Worm (Caenorhabditis elegans) whole organism, young adult: ENCODE measurements around the gene nhr-241.

Experiments
- F39B2.1 ChIP-seq: fragments of 200-800 bp; sonication (Bioruptor generic); IDR thresholded peaks from 2 replicates; pipeline ENCODE4 v1.3.6; 2022; ENCODE audit warnings: missing genetic modification reagents, missing genetic modification characterization, missing compliant biosample characterization
- F52B5.7 ChIP-seq: sonication (generic microtip); optimal IDR thresholded peaks from 2 replicates; lab custom pipeline; 2016; ENCODE audit warnings: mild to moderate bottlenecking, missing genetic modification characterization, missing compliant biosample characterization
- K11D2.4 ChIP-seq: fragments of 200-800 bp; sonication (Bioruptor generic); IDR thresholded peaks from 2 replicates; pipeline ENCODE4 v1.3.6; 2022; ENCODE audit warnings: missing genetic modification reagents, missing genetic modification characterization, missing compliant biosample characterization
- Y95B8A.8 ChIP-seq: fragments of 200-800 bp; sonication (Bioruptor generic); IDR thresholded peaks from 2 replicates; pipeline ENCODE4 v1.3.6; 2022; ENCODE audit warnings: missing genetic modification reagents, missing genetic modification characterization, missing compliant biosample characterization
- aptf-2 ChIP-seq: fragments of 200-800 bp; sonication (Bioruptor generic); conservative IDR thresholded peaks from 2 replicates; pipeline ENCODE4 v1.3.6; 2022; ENCODE audit warnings: missing genetic modification reagents, missing genetic modification characterization, missing compliant biosample characterization
- attf-3 ChIP-seq: fragments of 200-800 bp; sonication (Bioruptor generic); conservative IDR thresholded peaks from 2 replicates; pipeline ENCODE4 v1.3.6; 2022; ENCODE audit warnings: missing genetic modification reagents, missing genetic modification characterization, missing compliant biosample characterization
- ccch-3 ChIP-seq: fragments of 200-800 bp; sonication (Bioruptor generic); optimal IDR thresholded peaks from 2 replicates; lab custom pipeline; 2018; ENCODE audit warnings: mild to moderate bottlenecking, missing genetic modification characterization, missing compliant biosample characterization
- cebp-1 ChIP-seq, 2 experiments: fragments of 200-800 bp in 1 of 2; sonication (Bioruptor generic) in 1 of 2; sonication (generic microtip) in 1 of 2; IDR thresholded peaks in 1 of 2; optimal IDR thresholded peaks in 1 of 2; 2 replicates each; pipeline versions ENCODE4 v1.3.6 to Lab custom; 2017 to 2022; ENCODE audit warnings: missing compliant biosample characterization in 2 of 2, missing genetic modification characterization in 2 of 2, mild to moderate bottlenecking in 1 of 2, missing genetic modification reagents in 1 of 2, moderate library complexity in 1 of 2
- dpff-1 ChIP-seq: sonication (generic microtip); optimal IDR thresholded peaks from 2 replicates; lab custom pipeline; 2017; ENCODE audit warnings: mild to moderate bottlenecking, missing genetic modification characterization, missing compliant biosample characterization
- dpl-1 ChIP-seq: fragments of 150-350 bp; optimal IDR thresholded peaks from 2 replicates; lab custom pipeline; 2014; ENCODE audit warnings: missing biosample characterization, missing genetic modification reagents, missing genetic modification characterization
- egl-18 ChIP-seq: fragments of 200-800 bp; sonication (Bioruptor generic); IDR thresholded peaks from 2 replicates; pipeline ENCODE4 v1.3.6; 2022; ENCODE audit warnings: missing genetic modification reagents, missing genetic modification characterization, missing compliant biosample characterization
- egl-44 ChIP-seq: fragments of 200-800 bp; sonication (Bioruptor generic); IDR thresholded peaks from 2 replicates; pipeline ENCODE4 v1.3.6; 2022; ENCODE audit warnings: missing genetic modification reagents, missing genetic modification characterization, missing compliant biosample characterization
- ekl-4 ChIP-seq: fragments of 200-800 bp; sonication (Bioruptor generic); IDR thresholded peaks from 2 replicates; pipeline ENCODE4 v1.3.6; 2022; ENCODE audit warnings: missing genetic modification reagents, missing genetic modification characterization, missing compliant biosample characterization
- hlh-12 ChIP-seq: sonication (generic microtip); optimal IDR thresholded peaks from 2 replicates; lab custom pipeline; 2016; ENCODE audit warnings: missing genetic modification characterization, missing compliant biosample characterization
- hlh-26 ChIP-seq: fragments of 200-800 bp; sonication (Bioruptor generic); conservative IDR thresholded peaks from 2 replicates; pipeline ENCODE4 v1.3.6; 2022; ENCODE audit warnings: missing genetic modification reagents, missing genetic modification characterization, missing compliant biosample characterization
- hrde-1 ChIP-seq: sonication (generic microtip); optimal IDR thresholded peaks from 2 replicates; lab custom pipeline; 2016; ENCODE audit warnings: missing genetic modification characterization, mild to moderate bottlenecking, missing compliant biosample characterization, moderate library complexity, missing genotype, missing genetic modification reagents, borderline replicate concordance
- lin-35 ChIP-seq, 3 experiments: fragments of 150-350 bp in 2 of 3; sonication (generic microtip) in 1 of 3; optimal IDR thresholded peaks; 2 replicates each; lab custom pipeline; 2014 to 2018; ENCODE audit warnings: missing biosample characterization in 3 of 3, missing genetic modification characterization in 3 of 3, missing genetic modification reagents in 3 of 3
- lin-40 ChIP-seq: sonication (generic microtip); optimal IDR thresholded peaks from 2 replicates; lab custom pipeline; 2016; ENCODE audit warnings: missing genetic modification characterization, mild to moderate bottlenecking, missing compliant biosample characterization, missing genotype, missing genetic modification reagents
- lir-1 ChIP-seq: fragments of 200-800 bp; sonication (Bioruptor generic); conservative IDR thresholded peaks from 2 replicates; pipeline ENCODE4 v1.3.6; 2022; ENCODE audit warnings: missing genetic modification reagents, missing genetic modification characterization, missing compliant biosample characterization
- lsl-1 ChIP-seq: fragments of 200-800 bp; sonication (Bioruptor generic); optimal IDR thresholded peaks from 2 replicates; lab custom pipeline; 2018; ENCODE audit warnings: mild to moderate bottlenecking, missing genetic modification characterization, moderate library complexity, missing compliant biosample characterization
- madf-3 ChIP-seq: fragments of 200-800 bp; sonication (Bioruptor generic); IDR thresholded peaks from 2 replicates; pipeline ENCODE4 v1.3.6; 2022; ENCODE audit warnings: missing genetic modification reagents, missing genetic modification characterization, missing compliant biosample characterization
- madf-8 ChIP-seq: fragments of 200-800 bp; sonication (Bioruptor generic); conservative IDR thresholded peaks from 2 replicates; pipeline ENCODE4 v1.3.6; 2022; ENCODE audit warnings: missing genetic modification reagents, missing genetic modification characterization, missing compliant biosample characterization
- nfya-1 ChIP-seq: sonication (generic microtip); optimal IDR thresholded peaks from 2 replicates; lab custom pipeline; 2017; ENCODE audit warnings: antibody characterized with exemption, missing compliant biosample characterization, missing genetic modification characterization, borderline replicate concordance; ENCODE audit not compliant: insufficient read depth
- nhr-80 ChIP-seq: sonication (generic microtip); optimal IDR thresholded peaks from 2 replicates; lab custom pipeline; 2016; ENCODE audit warnings: missing genetic modification characterization, missing compliant biosample characterization
- sea-2 ChIP-seq: fragments of 200-800 bp; sonication (Bioruptor generic); IDR thresholded peaks from 2 replicates; pipeline ENCODE4 v1.3.6; 2022; ENCODE audit warnings: missing genetic modification characterization, missing compliant biosample characterization
- snpc-3.4 ChIP-seq: sonication (generic microtip); optimal IDR thresholded peaks from 2 replicates; lab custom pipeline; 2017; ENCODE audit warnings: missing genetic modification characterization, mild to moderate bottlenecking, missing compliant biosample characterization, antibody characterized with exemption, moderate library complexity, missing genotype, missing genetic modification reagents
- snpc-4 ChIP-seq, 5 experiments: fragments of 150-350 bp in 1 of 5; sonication (generic microtip) in 4 of 5; optimal IDR thresholded peaks; 2 replicates each; lab custom pipeline; 2014 to 2018; ENCODE audit warnings: missing genetic modification characterization in 5 of 5, missing biosample characterization in 3 of 5, antibody characterized with exemption in 2 of 5, mild to moderate bottlenecking in 2 of 5, missing compliant biosample characterization in 2 of 5, missing genotype in 2 of 5, moderate library complexity in 2 of 5, missing genetic modification reagents in 1 of 5
- somi-1 ChIP-seq: fragments of 200-800 bp; sonication (Bioruptor generic); optimal IDR thresholded peaks from 2 replicates; lab custom pipeline; 2018; ENCODE audit warnings: mild to moderate bottlenecking, missing genetic modification characterization, missing compliant biosample characterization
- zfh-2 ChIP-seq: fragments of 200-800 bp; sonication (Bioruptor generic); conservative IDR thresholded peaks from 2 replicates; pipeline ENCODE4 v1.3.6; 2022; ENCODE audit warnings: missing genetic modification reagents, missing genetic modification characterization, missing compliant biosample characterization
- zim-3 ChIP-seq: sonication (generic microtip); optimal IDR thresholded peaks from 2 replicates; lab custom pipeline; 2017; ENCODE audit warnings: mild to moderate bottlenecking, missing genetic modification characterization, moderate library complexity, missing compliant biosample characterization
- ztf-18 ChIP-seq: sonication (generic microtip); optimal IDR thresholded peaks from 2 replicates; lab custom pipeline; 2016; ENCODE audit warnings: missing genotype, mild to moderate bottlenecking, missing genetic modification characterization, missing compliant biosample characterization

The nhr-241 gene

ce11 chrV:18671811-18672210, 27.4 kb upstream of the nhr-241 start:
- no peak for TF ChIP-seq lir-1
- peak; percentile 58 for TF ChIP-seq zfh-2 (GFP tag; lab: Robert Waterston, UW)
- no peak for TF ChIP-seq F39B2.1 (GFP tag; lab: Robert Waterston, UW)

- TF ChIP-seq F52B5.7 (tag; lab: Kevin White, UChicago) (peak; percentile 10), madf-8 (no peak), zfh-2 (GFP tag; lab: Robert Waterston, UW) (peak; percentile 76)
These were observed 24.9 kb upstream of the nhr-241 start for ce11 chrV:18674367-18674766.

DNA sequence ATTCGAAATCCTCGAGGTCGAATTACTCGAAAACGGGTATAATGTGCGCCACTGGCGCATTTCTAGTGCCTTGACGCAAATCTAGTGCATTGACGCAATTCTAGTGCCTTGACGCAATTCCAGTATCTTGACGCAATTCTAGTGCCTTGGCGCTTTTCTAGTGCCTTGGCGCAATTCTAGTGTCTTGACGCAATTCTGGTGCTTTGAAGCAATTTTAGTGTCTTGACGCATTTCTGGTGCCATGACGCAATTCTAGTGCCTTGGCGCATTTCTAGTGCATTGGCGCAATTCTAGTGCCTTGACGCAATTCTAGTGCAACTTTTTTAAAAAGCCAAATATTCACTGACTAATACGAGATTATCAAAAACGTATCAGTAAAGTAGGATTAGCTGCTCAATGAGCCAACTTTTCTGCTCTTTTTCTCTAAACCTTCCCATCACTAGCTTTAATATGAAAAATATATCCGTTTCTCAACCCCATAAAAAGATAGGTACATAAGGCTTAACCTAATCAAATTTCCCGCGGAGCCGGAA, 14.7 kb upstream of the nhr-241 start, which contains the start of gene Y69H2.17:
Gene Y69H2.17 (plus strand): TSS at position 483 of the 533 bp plus-strand sequence.
- peak; percentile 54 for TF ChIP-seq ztf-18
- TF ChIP-seq egl-18 (GFP tag; lab: Robert Waterston, UW): no peak

DNA sequence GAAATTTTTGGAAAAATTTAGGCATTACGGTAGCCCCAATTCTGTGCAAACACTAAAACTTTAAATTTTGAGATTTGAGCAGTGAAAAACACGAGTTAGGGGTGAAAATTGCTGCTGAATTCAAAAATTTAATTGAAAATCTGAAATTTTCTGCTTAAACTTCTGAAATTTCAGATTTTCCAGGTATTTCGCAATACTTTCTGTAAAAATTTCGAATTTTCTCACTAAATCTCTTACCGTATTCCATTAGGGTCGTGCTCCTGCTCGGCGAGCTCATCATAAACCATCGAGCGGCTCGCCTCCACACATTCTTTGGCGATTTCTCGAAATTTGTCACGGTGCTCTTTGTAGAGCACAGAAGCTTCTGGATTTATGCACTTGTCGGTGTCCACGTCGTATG, 11.9 kb upstream of the nhr-241 start:
- no peak for TF ChIP-seq lir-1
- TF ChIP-seq cebp-1 (GFP tag; IDR thresholded peaks at IDR 0.05; lab: Robert Waterston, UW): no peak; the same call in 1 of the 2 replicates
- peak; percentile 92 for TF ChIP-seq cebp-1 (tag; optimal IDR thresholded peaks at IDR 0.05; lab: Kevin White, UChicago)

DNA sequence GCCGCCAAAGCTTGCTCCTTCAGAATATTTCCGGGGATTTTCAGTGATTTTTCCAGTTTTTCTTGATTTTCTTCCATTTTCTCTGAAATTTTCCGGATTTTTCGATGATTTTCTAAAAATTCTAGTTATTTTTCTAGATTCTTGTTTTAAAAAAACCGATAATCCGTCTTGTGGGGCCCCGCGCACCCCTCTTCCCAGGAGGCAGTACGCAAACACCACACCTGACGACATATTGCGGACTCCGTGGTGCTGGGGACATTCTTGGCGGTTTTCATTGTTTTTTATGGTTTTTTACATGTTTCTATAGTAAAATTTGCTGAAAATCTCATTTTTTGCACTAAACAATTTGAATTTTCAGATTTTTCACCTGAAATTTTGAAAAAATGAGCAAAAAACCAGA, 9.6 kb upstream of the nhr-241 start, which contains the start of the genes ubc-19 and Y69H2.7:
Gene ubc-19 (minus strand): TSS at position 82 of the 400 bp plus-strand sequence.
Gene Y69H2.7 (plus strand): TSS at position 309 of the 400 bp plus-strand sequence.
- peak; percentile 33 for TF ChIP-seq ztf-18
- no peak for TF ChIP-seq snpc-4 (GFP tag; optimal IDR thresholded peaks at IDR 0.05; lab: Kevin White, UChicago)
- TF ChIP-seq snpc-4 (tag; optimal IDR thresholded peaks at IDR 0.05; lab: Kevin White, UChicago): peak in 1 of 4 experiments; percentile 42
- TF ChIP-seq aptf-2 (GFP tag; lab: Robert Waterston, UW): peak; percentile 100
- TF ChIP-seq snpc-3.4 (tag; lab: Kevin White, UChicago): peak; percentile 38
- TF ChIP-seq zim-3: no peak
- peak; percentile 7 for TF ChIP-seq dpl-1 (GFP tag; lab: Kevin White, UChicago)
- TF ChIP-seq madf-3 (GFP tag; lab: Robert Waterston, UW): no peak
- peak; percentile 28 for TF ChIP-seq lsl-1 (GFP tag; lab: Kevin White, UChicago)
- TF ChIP-seq somi-1 (GFP tag; lab: Kevin White, UChicago): no peak
- no peak for TF ChIP-seq cebp-1 (GFP tag; IDR thresholded peaks at IDR 0.05; lab: Robert Waterston, UW)
- TF ChIP-seq cebp-1 (tag; optimal IDR thresholded peaks at IDR 0.05; lab: Kevin White, UChicago): no peak

ce11 chrV:18695469-18695868, 3.8 kb upstream of the nhr-241 start:
- TF ChIP-seq zfh-2 (GFP tag; lab: Robert Waterston, UW) (peak; percentile 71), egl-44 (no peak)

DNA sequence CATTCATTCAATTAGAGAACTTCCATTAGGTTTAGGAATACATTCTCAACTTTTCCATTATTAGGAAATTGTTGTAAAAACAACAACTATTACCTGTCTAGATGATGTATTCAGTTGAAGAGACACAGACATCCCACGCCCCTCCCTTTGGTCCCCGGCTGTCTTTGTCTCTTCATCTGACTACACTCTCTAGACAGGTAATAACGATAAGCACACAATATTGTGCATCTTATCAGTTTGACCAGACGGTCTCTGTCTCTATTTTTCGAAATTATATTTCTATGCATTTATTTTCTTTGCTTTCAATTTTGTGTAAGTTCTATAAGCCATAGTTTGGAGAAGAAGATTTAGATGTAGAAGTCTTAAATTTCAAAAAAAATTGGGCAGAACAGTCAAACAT, 2.1 kb downstream of the nhr-241 start, which contains the start of gene Y69H2.9:
Gene Y69H2.9 (plus strand): TSS at position 233 of the 400 bp plus-strand sequence.
- TF ChIP-seq ekl-4 (GFP tag; lab: Robert Waterston, UW) (no peak), hlh-26 (GFP tag; lab: Robert Waterston, UW) (no peak), K11D2.4 (GFP tag; lab: Robert Waterston, UW) (no peak), ztf-18 (no peak), lin-40 (tag; lab: Kevin White, UChicago) (no peak), hrde-1 (tag; lab: Kevin White, UChicago) (no peak), Y95B8A.8 (GFP tag; lab: Robert Waterston, UW) (no peak), lin-35 (GFP tag; optimal IDR thresholded peaks at IDR 0.05; lab: Kevin White, UChicago) (no peak), aptf-2 (GFP tag; lab: Robert Waterston, UW) (no peak), nfya-1 (tag; lab: Kevin White, UChicago) (no peak), attf-3 (0 out of 2 replicates have a peak, but pooled peaks have one; percentile 22), sea-2 (GFP tag; lab: Robert Waterston, UW) (no peak), nhr-80 (tag; lab: Kevin White, UChicago) (peak; percentile 78), dpff-1 (tag; lab: Kevin White, UChicago) (no peak), ccch-3 (no peak), hlh-12 (tag; lab: Kevin White, UChicago) (no peak)
- TF ChIP-seq, all 124 proteins: peak for 2
